Fruit fly (Drosophila melanogaster) whole organism, embryonic: ENCODE results near the gene His3.3A.

Experiments used
- Bgb ChIP-seq: fragments of 200-800 bp; sonication (Bioruptor generic); IDR thresholded peaks from 2 replicates; pipeline ENCODE4 v1.3.6; 2022; ENCODE audit warnings: missing biosample characterization, missing genetic modification characterization; ENCODE audit not compliant: partially characterized antibody
- CG10267 ChIP-seq: fragments of 200-800 bp; sonication (Bioruptor generic); optimal IDR thresholded peaks from 2 replicates; lab custom pipeline; 2018; ENCODE audit warnings: missing biosample characterization, mild to moderate bottlenecking, missing genetic modification characterization, moderate library complexity
- CG10431 ChIP-seq: fragments of 200-800 bp; sonication (Bioruptor generic); optimal IDR thresholded peaks from 3 replicates; lab custom pipeline; 2018; ENCODE audit warnings: missing biosample characterization, mild to moderate bottlenecking, missing genetic modification characterization
- CG11504 ChIP-seq: fragments of 200-800 bp; sonication (Bioruptor generic); optimal IDR thresholded peaks from 3 replicates; lab custom pipeline; 2019; ENCODE audit warnings: missing biosample characterization, mild to moderate bottlenecking, missing genetic modification characterization, moderate library complexity
- CG11696 ChIP-seq: fragments of 200-800 bp; sonication (Bioruptor generic); IDR thresholded peaks from 2 replicates; pipeline ENCODE4 v1.3.6; 2022; ENCODE audit warnings: missing biosample characterization, missing genetic modification characterization
- CG12769 ChIP-seq: fragments of 200-800 bp; sonication (Bioruptor generic); optimal IDR thresholded peaks from 2 replicates; lab custom pipeline; 2019; ENCODE audit warnings: missing biosample characterization, mild to moderate bottlenecking, missing genetic modification characterization, moderate library complexity
- CG13424 ChIP-seq: fragments of 200-800 bp; sonication (Bioruptor generic); optimal IDR thresholded peaks from 2 replicates; lab custom pipeline; 2019; ENCODE audit warnings: missing biosample characterization, mild to moderate bottlenecking, missing genetic modification characterization, moderate library complexity
- CG15601 ChIP-seq: fragments of 200-800 bp; sonication (Bioruptor generic); optimal IDR thresholded peaks from 3 replicates; lab custom pipeline; 2019; ENCODE audit warnings: missing biosample characterization, mild to moderate bottlenecking, missing genetic modification characterization, moderate library complexity
- CG16813 ChIP-seq: fragments of 200-800 bp; sonication (Bioruptor generic); IDR thresholded peaks from 3 replicates; pipeline ENCODE4 v1.3.6; 2022; ENCODE audit warnings: missing biosample characterization, missing genetic modification characterization; ENCODE audit not compliant: partially characterized antibody
- CG17802 ChIP-seq: fragments of 200-800 bp; sonication (Bioruptor generic); optimal IDR thresholded peaks from 2 replicates; lab custom pipeline; 2018; ENCODE audit warnings: missing biosample characterization, mild to moderate bottlenecking, missing genetic modification characterization, moderate library complexity
- CG17912 ChIP-seq: fragments of 200-800 bp; sonication (Bioruptor generic); optimal IDR thresholded peaks from 2 replicates; lab custom pipeline; 2018; ENCODE audit warnings: missing biosample characterization, mild to moderate bottlenecking, missing genetic modification characterization
- CG18011 ChIP-seq: fragments of 200-800 bp; sonication (Bioruptor generic); optimal IDR thresholded peaks from 2 replicates; lab custom pipeline; 2017; ENCODE audit warnings: missing biosample characterization, missing genetic modification characterization, mild to moderate bottlenecking, moderate library complexity, missing genotype
- CG30431 ChIP-seq: fragments of 200-800 bp; sonication (Bioruptor generic); optimal IDR thresholded peaks from 2 replicates; lab custom pipeline; 2017; ENCODE audit warnings: missing biosample characterization, missing genetic modification characterization
- CG3281 ChIP-seq: fragments of 200-800 bp; sonication (Bioruptor generic); optimal IDR thresholded peaks from 3 replicates; lab custom pipeline; 2017; ENCODE audit warnings: missing biosample characterization, mild to moderate bottlenecking, missing genetic modification characterization
- CG4854 ChIP-seq: fragments of 200-800 bp; sonication (Bioruptor generic); optimal IDR thresholded peaks from 2 replicates; lab custom pipeline; 2016; ENCODE audit warnings: missing biosample characterization, missing genetic modification characterization, inconsistent platforms
- CG5180 ChIP-seq: fragments of 200-800 bp; sonication (Bioruptor generic); optimal IDR thresholded peaks from 3 replicates; lab custom pipeline; 2017; ENCODE audit warnings: missing biosample characterization, missing genetic modification characterization, mild to moderate bottlenecking, moderate library complexity, missing genetic modification reagents
- CG7928 ChIP-seq: fragments of 200-800 bp; sonication (Bioruptor generic); optimal IDR thresholded peaks from 2 replicates; lab custom pipeline; 2017; ENCODE audit warnings: missing biosample characterization, mild to moderate bottlenecking, missing genetic modification characterization
- CG8290 ChIP-seq, 3 experiments: fragments of 200-800 bp; sonication (Bioruptor generic); optimal IDR thresholded peaks; 2 replicates each; lab custom pipeline; 2016 to 2019; ENCODE audit warnings: missing biosample characterization in 3 of 3, missing genetic modification characterization in 3 of 3, mild to moderate bottlenecking in 2 of 3, moderate library complexity in 1 of 3
- Dek ChIP-seq: fragments of 200-800 bp; sonication (Bioruptor generic); optimal IDR thresholded peaks from 3 replicates; lab custom pipeline; 2019; ENCODE audit warnings: missing biosample characterization, mild to moderate bottlenecking, missing genetic modification characterization, moderate library complexity
- Dll ChIP-seq: fragments of 200-800 bp; sonication (Bioruptor generic); IDR thresholded peaks from 4 replicates; pipeline ENCODE4 v1.3.6; 2022; ENCODE audit warnings: missing biosample characterization, missing genetic modification characterization; ENCODE audit not compliant: partially characterized antibody
- Doc3 ChIP-seq: fragments of 200-800 bp; sonication (Bioruptor generic); IDR thresholded peaks from 3 replicates; pipeline ENCODE4 v1.3.6; 2022; ENCODE audit warnings: missing biosample characterization, missing genetic modification characterization; ENCODE audit not compliant: partially characterized antibody
- Ets65A ChIP-seq: fragments of 200-800 bp; sonication (Bioruptor generic); peaks from one replicate; lab custom pipeline; 2016; ENCODE audit warnings: missing biosample characterization, missing genetic modification characterization
- GATAe ChIP-seq: fragments of 200-800 bp; sonication (Bioruptor generic); conservative IDR thresholded peaks from 2 replicates; pipeline ENCODE4 v1.3.6; 2022; ENCODE audit warnings: missing biosample characterization, missing genetic modification characterization
- HHEX ChIP-seq: fragments of 200-800 bp; sonication (Bioruptor generic); optimal IDR thresholded peaks from 3 replicates; lab custom pipeline; 2017; ENCODE audit warnings: missing biosample characterization, mild to moderate bottlenecking, missing genetic modification characterization, missing genetic modification reagents
- HLH54F ChIP-seq: fragments of 200-800 bp; sonication (Bioruptor generic); optimal IDR thresholded peaks from 3 replicates; lab custom pipeline; 2016; ENCODE audit warnings: missing biosample characterization, missing genetic modification characterization
- HmgZ ChIP-seq: fragments of 200-800 bp; sonication (Bioruptor generic); optimal IDR thresholded peaks from 2 replicates; lab custom pipeline; 2018; ENCODE audit warnings: missing biosample characterization, mild to moderate bottlenecking, missing genetic modification characterization
- Hmr ChIP-seq: fragments of 200-800 bp; sonication (Bioruptor generic); optimal IDR thresholded peaks from 3 replicates; lab custom pipeline; 2017; ENCODE audit warnings: mild to moderate bottlenecking, missing biosample characterization, missing genetic modification reagents, missing genetic modification characterization
- Jarid2 ChIP-seq: fragments of 200-800 bp; sonication (Bioruptor generic); optimal IDR thresholded peaks from 3 replicates; lab custom pipeline; 2017; ENCODE audit warnings: mild to moderate bottlenecking, missing biosample characterization, missing genetic modification reagents, missing genetic modification characterization
- Med ChIP-seq: fragments of 200-800 bp; sonication (Bioruptor generic); peaks from one replicate; lab custom pipeline; 2016; ENCODE audit warnings: missing biosample characterization, missing genetic modification characterization, mild to moderate bottlenecking, inconsistent platforms, moderate library complexity
- PHDP ChIP-seq: fragments of 200-800 bp; sonication (Bioruptor generic); optimal IDR thresholded peaks from 3 replicates; lab custom pipeline; 2018; ENCODE audit warnings: missing biosample characterization, mild to moderate bottlenecking, missing genetic modification characterization, moderate library complexity
- Sry-β ChIP-seq: fragments of 200-800 bp; sonication (Bioruptor generic); optimal IDR thresholded peaks from 2 replicates; lab custom pipeline; 2018; ENCODE audit warnings: missing biosample characterization, mild to moderate bottlenecking, missing genetic modification characterization, moderate library complexity
- Sry-δ ChIP-seq: fragments of 200-800 bp; sonication (Bioruptor generic); optimal IDR thresholded peaks from 2 replicates; lab custom pipeline; 2016; ENCODE audit warnings: missing biosample characterization, missing genetic modification characterization
- YL-1 ChIP-seq: fragments of 200-800 bp; sonication (Bioruptor generic); optimal IDR thresholded peaks from 3 replicates; lab custom pipeline; 2017; ENCODE audit warnings: missing biosample characterization, mild to moderate bottlenecking, missing genetic modification characterization
- ase ChIP-seq: fragments of 200-800 bp; sonication (Bioruptor generic); IDR thresholded peaks from 3 replicates; pipeline ENCODE4 v1.3.6; 2022; ENCODE audit warnings: missing biosample characterization, missing genetic modification characterization
- dm ChIP-seq: fragments of 200-800 bp; sonication (Bioruptor generic); optimal IDR thresholded peaks from 3 replicates; lab custom pipeline; 2016; ENCODE audit warnings: missing biosample characterization, missing genetic modification characterization
- en ChIP-seq: fragments of 200-800 bp; sonication (Bioruptor generic); optimal IDR thresholded peaks from 2 replicates; lab custom pipeline; 2016; ENCODE audit warnings: missing biosample characterization, missing genetic modification characterization
- fd102C ChIP-seq: fragments of 200-800 bp; sonication (Bioruptor generic); optimal IDR thresholded peaks from 2 replicates; lab custom pipeline; 2018; ENCODE audit warnings: missing biosample characterization, mild to moderate bottlenecking, missing genetic modification characterization, moderate library complexity
- gce ChIP-seq: fragments of 200-800 bp; sonication (Bioruptor generic); IDR thresholded peaks from 3 replicates; pipeline ENCODE4 v1.3.6; 2022; ENCODE audit warnings: missing biosample characterization, missing genetic modification characterization
- gsb-n ChIP-seq: fragments of 200-800 bp; sonication (Bioruptor generic); optimal IDR thresholded peaks from 3 replicates; lab custom pipeline; 2018; ENCODE audit warnings: missing biosample characterization, mild to moderate bottlenecking, missing genetic modification characterization
- lilli ChIP-seq: fragments of 200-800 bp; sonication (Bioruptor generic); optimal IDR thresholded peaks from 3 replicates; lab custom pipeline; 2016; ENCODE audit warnings: missing biosample characterization, missing genetic modification characterization
- mld ChIP-seq: fragments of 200-800 bp; sonication (Bioruptor generic); IDR thresholded peaks from 3 replicates; pipeline ENCODE4 v1.3.6; 2022; ENCODE audit warnings: missing biosample characterization, missing genetic modification characterization; ENCODE audit not compliant: partially characterized antibody
- nmo ChIP-seq: fragments of 200-800 bp; sonication (Bioruptor generic); optimal IDR thresholded peaks from 2 replicates; lab custom pipeline; 2018; ENCODE audit warnings: missing biosample characterization, mild to moderate bottlenecking, missing genetic modification characterization, moderate library complexity
- pnt ChIP-seq: fragments of 200-800 bp; sonication (Bioruptor generic); optimal IDR thresholded peaks from 3 replicates; lab custom pipeline; 2016; ENCODE audit warnings: missing biosample characterization, missing genetic modification characterization
- sob ChIP-seq: fragments of 200-800 bp; sonication (Bioruptor generic); IDR thresholded peaks from 2 replicates; pipeline ENCODE4 v1.3.6; 2022; ENCODE audit warnings: missing biosample characterization, missing genetic modification characterization
- stwl ChIP-seq: fragments of 200-800 bp; sonication (Bioruptor generic); optimal IDR thresholded peaks from 3 replicates; lab custom pipeline; 2018; ENCODE audit warnings: missing biosample characterization, mild to moderate bottlenecking, missing genetic modification characterization, moderate library complexity
- unc-4 ChIP-seq: fragments of 200-800 bp; sonication (Bioruptor generic); IDR thresholded peaks from 2 replicates; pipeline ENCODE4 v1.3.6; 2022; ENCODE audit warnings: missing biosample characterization, missing genetic modification characterization; ENCODE audit not compliant: partially characterized antibody
- zen ChIP-seq: fragments of 200-800 bp; sonication (Bioruptor generic); optimal IDR thresholded peaks from 3 replicates; lab custom pipeline; 2018; ENCODE audit warnings: missing biosample characterization, mild to moderate bottlenecking, missing genetic modification characterization, moderate library complexity
- zen2 ChIP-seq: fragments of 200-800 bp; sonication (Bioruptor generic); IDR thresholded peaks from 3 replicates; pipeline ENCODE4 v1.3.6; 2022; ENCODE audit warnings: missing biosample characterization, missing genetic modification characterization; ENCODE audit not compliant: partially characterized antibody

The His3.3A gene

dm6 chr2L:5054953-5055352 lies at the start of gene His3.3A, which contains the start of gene CG14036 (continued):
- TF ChIP-seq stwl: peak; percentile 72
- TF ChIP-seq HmgZ: peak; percentile 74
- TF ChIP-seq CG12769: peak; percentile 20
- TF ChIP-seq CG13424 (tag; lab: Kevin White, UChicago): peak; percentile 43
- peak; percentile 42 for TF ChIP-seq CG10431
- peak; percentile 52; the same call in 2 of the 3 replicates for TF ChIP-seq zen2 (GFP tag; lab: Robert Waterston, UW)
- peak; percentile 23 for TF ChIP-seq CG15601 (tag; lab: Kevin White, UChicago)
- TF ChIP-seq dm (GFP tag; lab: Kevin White, UChicago): peak; percentile 29
- TF ChIP-seq sob: 0 out of 2 replicates have a peak, but pooled peaks have one; percentile 22
- TF ChIP-seq CG8290 (GFP tag; optimal IDR thresholded peaks at IDR 0.05; lab: Kevin White, UChicago): no peak
- TF ChIP-seq CG8290 (tag; optimal IDR thresholded peaks at IDR 0.05; lab: Kevin White, UChicago): peak in 1 of 2 experiments; percentile 75
- peak; percentile 24 for TF ChIP-seq HHEX (GFP tag; lab: Kevin White, UChicago)
- TF ChIP-seq unc-4 (GFP tag; lab: Robert Waterston, UW): peak; percentile 69
- TF ChIP-seq en (GFP tag; lab: Kevin White, UChicago): no peak
- TF ChIP-seq PHDP (tag; lab: Kevin White, UChicago): peak; percentile 4
- TF ChIP-seq nmo (GFP tag; lab: Kevin White, UChicago): peak; percentile 56
- TF ChIP-seq CG11696: no peak
- no peak for TF ChIP-seq Dek (tag; lab: Kevin White, UChicago)
- no peak for TF ChIP-seq GATAe (GFP tag; lab: Robert Waterston, UW)
- TF ChIP-seq CG3281 (GFP tag; lab: Kevin White, UChicago): peak; percentile 56
- TF ChIP-seq Sry-δ (GFP tag; lab: Kevin White, UChicago): peak; percentile 65
- peak; percentile 1 for TF ChIP-seq CG7928
- peak; percentile 49; the same call in 1 of the 3 replicates for TF ChIP-seq Doc3
- peak; percentile 12 for TF ChIP-seq HLH54F (GFP tag; lab: Kevin White, UChicago)
- TF ChIP-seq Bgb (GFP tag; lab: Robert Waterston, UW): peak; percentile 75
- peak; percentile 1 for TF ChIP-seq Sry-β (GFP tag; lab: Kevin White, UChicago)
- peak; percentile 38 for TF ChIP-seq lilli (GFP tag; lab: Kevin White, UChicago)
- peak; percentile 25 for TF ChIP-seq zen (tag; lab: Kevin White, UChicago)
- peak; percentile 63 for TF ChIP-seq YL-1 (GFP tag; lab: Kevin White, UChicago)
- no peak for TF ChIP-seq pnt (GFP tag; lab: Kevin White, UChicago)
- 0 out of 3 replicates have a peak, but pooled peaks have one; percentile 41 for TF ChIP-seq mld (GFP tag; lab: Robert Waterston, UW)
- TF ChIP-seq Hmr (GFP tag; lab: Kevin White, UChicago): peak; percentile 42
- TF ChIP-seq Dll (GFP tag; lab: Robert Waterston, UW): peak; percentile 56; the same call in 1 of the 4 replicates
- TF ChIP-seq Jarid2 (GFP tag; lab: Kevin White, UChicago): peak; percentile 45
- no peak for TF ChIP-seq CG5180 (GFP tag; lab: Kevin White, UChicago)
- peak; percentile 69 for TF ChIP-seq CG16813 (GFP tag; lab: Robert Waterston, UW)
- TF ChIP-seq fd102C (GFP tag; lab: Kevin White, UChicago): no peak
- TF ChIP-seq Ets65A (GFP tag; lab: Kevin White, UChicago): peak; percentile 41
- peak; percentile 87 for TF ChIP-seq Med
- 0 out of 3 replicates have a peak, but pooled peaks have one; percentile 16 for TF ChIP-seq gce (GFP tag; lab: Robert Waterston, UW)
- TF ChIP-seq CG4854 (GFP tag; lab: Kevin White, UChicago): no peak
- no peak for TF ChIP-seq gsb-n (tag; lab: Kevin White, UChicago)
- no peak for TF ChIP-seq ase
- TF ChIP-seq CG18011 (GFP tag; lab: Kevin White, UChicago): no peak
- peak; percentile 6 for TF ChIP-seq CG17802 (tag; lab: Kevin White, UChicago)
- no peak for TF ChIP-seq CG17912 (GFP tag; lab: Kevin White, UChicago)
- peak; percentile 18 for TF ChIP-seq CG11504 (tag; lab: Kevin White, UChicago)
- TF ChIP-seq CG30431 (GFP tag; lab: Kevin White, UChicago): no peak
- TF ChIP-seq CG10267 (tag; lab: Kevin White, UChicago): peak; percentile 67
